Fruit fly (Drosophila melanogaster) whole organism, embryonic: ENCODE results near the gene Syx16.
A peak's percentile ranks its signal among the peaks of the same experiment; 100 is the strongest.

Experiments used
- Bteb2 ChIP-seq: fragments of 200-800 bp; sonication (Bioruptor generic); optimal IDR thresholded peaks from 2 replicates; lab custom pipeline; 2016; ENCODE audit warnings: missing biosample characterization, missing genetic modification characterization
- CG10366 ChIP-seq: fragments of 200-800 bp; sonication (Bioruptor generic); IDR thresholded peaks from 2 replicates; pipeline ENCODE4 v1.3.6; 2022; ENCODE audit warnings: missing biosample characterization, missing genetic modification characterization
- CG10431 ChIP-seq: fragments of 200-800 bp; sonication (Bioruptor generic); optimal IDR thresholded peaks from 3 replicates; lab custom pipeline; 2018; ENCODE audit warnings: missing biosample characterization, mild to moderate bottlenecking, missing genetic modification characterization
- CG11093 ChIP-seq: fragments of 200-800 bp; sonication (Bioruptor generic); IDR thresholded peaks from 3 replicates; pipeline ENCODE4 v1.3.6; 2022; ENCODE audit warnings: missing biosample characterization, missing genetic modification characterization
- CG11504 ChIP-seq: fragments of 200-800 bp; sonication (Bioruptor generic); optimal IDR thresholded peaks from 3 replicates; lab custom pipeline; 2019; ENCODE audit warnings: missing biosample characterization, mild to moderate bottlenecking, missing genetic modification characterization, moderate library complexity
- CG13424 ChIP-seq: fragments of 200-800 bp; sonication (Bioruptor generic); optimal IDR thresholded peaks from 2 replicates; lab custom pipeline; 2019; ENCODE audit warnings: missing biosample characterization, mild to moderate bottlenecking, missing genetic modification characterization, moderate library complexity
- CG14050 ChIP-seq: fragments of 200-800 bp; sonication (Bioruptor generic); IDR thresholded peaks from 3 replicates; pipeline ENCODE4 v1.3.6; 2022; ENCODE audit warnings: missing biosample characterization, missing genetic modification characterization
- CG15011 ChIP-seq: fragments of 200-800 bp; sonication (Bioruptor generic); optimal IDR thresholded peaks from 3 replicates; lab custom pipeline; 2018; ENCODE audit warnings: missing biosample characterization, mild to moderate bottlenecking, missing genetic modification characterization
- CG16813 ChIP-seq: fragments of 200-800 bp; sonication (Bioruptor generic); IDR thresholded peaks from 3 replicates; pipeline ENCODE4 v1.3.6; 2022; ENCODE audit warnings: missing biosample characterization, missing genetic modification characterization; ENCODE audit not compliant: partially characterized antibody
- CG17328 ChIP-seq: fragments of 200-800 bp; sonication (Bioruptor generic); IDR thresholded peaks from 2 replicates; pipeline ENCODE4 v1.3.6; 2022; ENCODE audit warnings: missing biosample characterization, missing genetic modification characterization
- CG18476 ChIP-seq: fragments of 200-800 bp; sonication (Bioruptor generic); optimal IDR thresholded peaks from 2 replicates; lab custom pipeline; 2016; ENCODE audit warnings: missing biosample characterization, mild to moderate bottlenecking, missing genetic modification characterization
- CG2129 ChIP-seq: fragments of 200-800 bp; sonication (Bioruptor generic); IDR thresholded peaks from 2 replicates; pipeline ENCODE4 v1.3.6; 2022; ENCODE audit warnings: missing biosample characterization, missing genetic modification characterization; ENCODE audit not compliant: partially characterized antibody
- CG2199 ChIP-seq: fragments of 200-800 bp; sonication (Bioruptor generic); IDR thresholded peaks from 3 replicates; pipeline ENCODE4 v1.3.6; 2022; ENCODE audit warnings: missing biosample characterization, missing genetic modification characterization
- CG3281 ChIP-seq: fragments of 200-800 bp; sonication (Bioruptor generic); optimal IDR thresholded peaks from 3 replicates; lab custom pipeline; 2017; ENCODE audit warnings: missing biosample characterization, mild to moderate bottlenecking, missing genetic modification characterization
- CG34224 ChIP-seq: fragments of 200-800 bp; sonication (Bioruptor generic); IDR thresholded peaks from 3 replicates; pipeline ENCODE4 v1.3.6; 2022; ENCODE audit warnings: missing biosample characterization, missing genetic modification characterization; ENCODE audit not compliant: partially characterized antibody
- CG4328 ChIP-seq: fragments of 200-800 bp; sonication (Bioruptor generic); optimal IDR thresholded peaks from 3 replicates; lab custom pipeline; 2017; ENCODE audit warnings: missing biosample characterization, missing genetic modification reagents, missing genetic modification characterization
- CG4424 ChIP-seq: fragments of 200-800 bp; sonication (Bioruptor generic); optimal IDR thresholded peaks from 3 replicates; lab custom pipeline; 2016; ENCODE audit warnings: missing biosample characterization, missing genetic modification characterization
- CG4820 ChIP-seq: fragments of 200-800 bp; sonication (Bioruptor generic); optimal IDR thresholded peaks from 3 replicates; lab custom pipeline; 2016; ENCODE audit warnings: missing biosample characterization, missing genetic modification characterization
- CG6175 ChIP-seq: fragments of 200-800 bp; sonication (Bioruptor generic); IDR thresholded peaks from 3 replicates; pipeline ENCODE4 v1.3.6; 2022; ENCODE audit warnings: missing biosample characterization, missing genetic modification characterization
- CG6791 ChIP-seq: fragments of 200-800 bp; sonication (Bioruptor generic); IDR thresholded peaks from 3 replicates; pipeline ENCODE4 v1.3.6; 2022; ENCODE audit warnings: missing biosample characterization, missing genetic modification characterization; ENCODE audit not compliant: partially characterized antibody
- CG7987 ChIP-seq: fragments of 200-800 bp; sonication (Bioruptor generic); optimal IDR thresholded peaks from 2 replicates; lab custom pipeline; 2018; ENCODE audit warnings: missing biosample characterization, mild to moderate bottlenecking, missing genetic modification characterization, moderate library complexity
- CG9609 ChIP-seq: fragments of 200-800 bp; sonication (Bioruptor generic); optimal IDR thresholded peaks from 3 replicates; lab custom pipeline; 2016; ENCODE audit warnings: missing biosample characterization, missing genetic modification characterization
- CG9797 ChIP-seq: fragments of 200-800 bp; sonication (Bioruptor generic); optimal IDR thresholded peaks from 3 replicates; lab custom pipeline; 2018; ENCODE audit warnings: missing biosample characterization, mild to moderate bottlenecking, missing genetic modification characterization
- Dll ChIP-seq: fragments of 200-800 bp; sonication (Bioruptor generic); IDR thresholded peaks from 4 replicates; pipeline ENCODE4 v1.3.6; 2022; ENCODE audit warnings: missing biosample characterization, missing genetic modification characterization; ENCODE audit not compliant: partially characterized antibody
- Doc3 ChIP-seq: fragments of 200-800 bp; sonication (Bioruptor generic); IDR thresholded peaks from 3 replicates; pipeline ENCODE4 v1.3.6; 2022; ENCODE audit warnings: missing biosample characterization, missing genetic modification characterization; ENCODE audit not compliant: partially characterized antibody
- Dp ChIP-seq: fragments of 200-800 bp; sonication (Bioruptor generic); optimal IDR thresholded peaks from 2 replicates; lab custom pipeline; 2018; ENCODE audit warnings: missing biosample characterization, mild to moderate bottlenecking, missing genetic modification characterization, moderate library complexity
- HLH54F ChIP-seq: fragments of 200-800 bp; sonication (Bioruptor generic); optimal IDR thresholded peaks from 3 replicates; lab custom pipeline; 2016; ENCODE audit warnings: missing biosample characterization, missing genetic modification characterization
- Hmx ChIP-seq: fragments of 200-800 bp; sonication (Bioruptor generic); optimal IDR thresholded peaks from 2 replicates; lab custom pipeline; 2016; ENCODE audit warnings: missing biosample characterization, missing genetic modification characterization
- Jarid2 ChIP-seq: fragments of 200-800 bp; sonication (Bioruptor generic); optimal IDR thresholded peaks from 3 replicates; lab custom pipeline; 2017; ENCODE audit warnings: mild to moderate bottlenecking, missing biosample characterization, missing genetic modification reagents, missing genetic modification characterization
- Nf-YB ChIP-seq: fragments of 200-800 bp; sonication (Bioruptor generic); optimal IDR thresholded peaks from 3 replicates; lab custom pipeline; 2019; ENCODE audit warnings: missing biosample characterization, mild to moderate bottlenecking, missing genetic modification characterization, moderate library complexity
- Stat92E ChIP-seq, 3 experiments: fragments of >200 bp in 2 of 3; fragments of 200-800 bp in 1 of 3; sonication (Bioruptor generic) in 1 of 3; optimal IDR thresholded peaks; 2 replicates each; lab custom pipeline; 2017 to 2019; ENCODE audit warnings: missing biosample characterization in 3 of 3, missing genetic modification characterization in 3 of 3, mild to moderate bottlenecking in 1 of 3, moderate library complexity in 1 of 3
- cad ChIP-seq: fragments of >200 bp; optimal IDR thresholded peaks from 2 replicates; lab custom pipeline; 2017; ENCODE audit warnings: missing biosample characterization, missing genetic modification characterization
- cas ChIP-seq: fragments of 200-800 bp; sonication (Bioruptor generic); IDR thresholded peaks from 2 replicates; pipeline ENCODE4 v1.3.6; 2022; ENCODE audit warnings: missing biosample characterization, missing genetic modification characterization
- chif ChIP-seq, 2 experiments: fragments of 200-800 bp; sonication (Bioruptor generic); optimal IDR thresholded peaks; 3 replicates each; lab custom pipeline; 2016; ENCODE audit warnings: missing biosample characterization in 2 of 2, missing genetic modification characterization in 2 of 2
- dimm ChIP-seq: fragments of 200-800 bp; sonication (Bioruptor generic); IDR thresholded peaks from 2 replicates; pipeline ENCODE4 v1.3.6; 2022; ENCODE audit warnings: missing biosample characterization, missing genetic modification characterization
- hb ChIP-seq: fragments of 200-800 bp; sonication (Bioruptor generic); IDR thresholded peaks from 3 replicates; pipeline ENCODE4 v1.3.6; 2022; ENCODE audit warnings: missing biosample characterization, missing genetic modification characterization; ENCODE audit not compliant: partially characterized antibody
- her ChIP-seq: fragments of 200-800 bp; sonication (Bioruptor generic); optimal IDR thresholded peaks from 2 replicates; lab custom pipeline; 2016; ENCODE audit warnings: missing biosample characterization, missing genetic modification characterization
- hth ChIP-seq: fragments of >200 bp; optimal IDR thresholded peaks from 2 replicates; lab custom pipeline; 2017; ENCODE audit warnings: inconsistent platforms
- jumu ChIP-seq: fragments of 200-800 bp; sonication (Bioruptor generic); optimal IDR thresholded peaks from 3 replicates; lab custom pipeline; 2016; ENCODE audit warnings: missing biosample characterization, missing genetic modification characterization
- lola ChIP-seq, 3 experiments: fragments of >200 bp in 2 of 3; fragments of 200-800 bp in 1 of 3; sonication (Bioruptor generic) in 1 of 3; optimal IDR thresholded peaks; 2 replicates each; lab custom pipeline; 2017 to 2019; ENCODE audit warnings: missing biosample characterization in 3 of 3, missing genetic modification characterization in 3 of 3, mild to moderate bottlenecking in 1 of 3, moderate library complexity in 1 of 3
- nmo ChIP-seq: fragments of 200-800 bp; sonication (Bioruptor generic); optimal IDR thresholded peaks from 2 replicates; lab custom pipeline; 2018; ENCODE audit warnings: missing biosample characterization, mild to moderate bottlenecking, missing genetic modification characterization, moderate library complexity
- pum ChIP-seq: fragments of 200-800 bp; sonication (Bioruptor generic); optimal IDR thresholded peaks from 2 replicates; lab custom pipeline; 2016; ENCODE audit warnings: missing biosample characterization, missing genetic modification characterization
- pzg ChIP-seq: fragments of 200-800 bp; sonication (Bioruptor generic); optimal IDR thresholded peaks from 3 replicates; lab custom pipeline; 2018; ENCODE audit warnings: missing biosample characterization, mild to moderate bottlenecking, missing genetic modification characterization, moderate library complexity
- ro ChIP-seq: fragments of 200-800 bp; sonication (Bioruptor generic); IDR thresholded peaks from 2 replicates; pipeline ENCODE4 v1.3.6; 2022; ENCODE audit warnings: missing biosample characterization, missing genetic modification characterization
- scrt ChIP-seq: fragments of 200-800 bp; sonication (Bioruptor generic); optimal IDR thresholded peaks from 2 replicates; lab custom pipeline; 2018; ENCODE audit warnings: missing biosample characterization, mild to moderate bottlenecking, missing genetic modification characterization, moderate library complexity
- sens ChIP-seq: fragments of 200-800 bp; sonication (Bioruptor generic); peaks from one replicate; lab custom pipeline; 2016; ENCODE audit warnings: missing biosample characterization, missing genetic modification characterization
- sim ChIP-seq: fragments of 200-800 bp; sonication (Bioruptor generic); IDR thresholded peaks from 2 replicates; pipeline ENCODE4 v1.3.6; 2022; ENCODE audit warnings: missing biosample characterization, missing genetic modification characterization
- sna ChIP-seq: fragments of 200-800 bp; sonication (Bioruptor generic); IDR thresholded peaks from 2 replicates; pipeline ENCODE4 v1.3.6; 2022; ENCODE audit warnings: missing biosample characterization, missing genetic modification characterization; ENCODE audit not compliant: partially characterized antibody
- vnd ChIP-seq: fragments of 200-800 bp; sonication (Bioruptor generic); IDR thresholded peaks from 3 replicates; pipeline ENCODE4 v1.3.6; 2022; ENCODE audit warnings: missing biosample characterization, missing genetic modification characterization; ENCODE audit not compliant: partially characterized antibody
- wek ChIP-seq: fragments of 200-800 bp; sonication (Bioruptor generic); optimal IDR thresholded peaks from 3 replicates; lab custom pipeline; 2018; ENCODE audit warnings: missing biosample characterization, mild to moderate bottlenecking, missing genetic modification characterization, moderate library complexity

Syx16 gene

DNA sequence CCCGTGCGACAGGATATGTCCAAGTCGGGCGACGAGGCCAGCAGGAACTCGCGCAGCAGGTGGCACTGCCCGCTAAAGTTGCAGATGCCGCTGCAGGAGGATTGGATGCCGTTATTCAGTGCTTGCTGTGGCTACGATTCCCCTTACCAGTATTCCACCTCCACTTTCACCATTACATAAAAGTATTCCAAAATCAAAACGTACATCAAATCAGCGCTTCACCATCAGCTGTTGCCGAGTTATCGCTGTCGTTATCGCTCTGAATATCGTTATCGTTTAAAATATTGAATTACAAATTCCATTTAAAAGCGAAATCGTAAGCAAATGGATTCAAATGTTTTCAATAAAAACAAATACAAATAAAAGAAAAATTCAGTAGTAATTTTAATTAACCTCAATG lies 33.3 kb upstream of the Syx16 start, which contains the start of gene CG15456 (continued):
- no peak for TF ChIP-seq CG11093 (GFP tag; lab: Robert Waterston, UW)
- TF ChIP-seq lola (GFP tag; optimal IDR thresholded peaks at IDR 0.05; lab: Kevin White, UChicago), result no peak
- no peak for TF ChIP-seq her (GFP tag; lab: Kevin White, UChicago)
- TF ChIP-seq CG10431, result no peak
- no peak for TF ChIP-seq scrt
- no peak for TF ChIP-seq hb (GFP tag; lab: Robert Waterston, UW)
- TF ChIP-seq CG10366 (GFP tag; lab: Robert Waterston, UW), result no peak
- no peak for TF ChIP-seq sim (GFP tag; lab: Robert Waterston, UW)
- TF ChIP-seq CG3281, result no peak
- TF ChIP-seq pzg (GFP tag; lab: Kevin White, UChicago), result peak; percentile 15
- TF ChIP-seq CG2129, result no peak
- peak; percentile 78 for TF ChIP-seq sens (GFP tag; lab: Kevin White, UChicago)
- TF ChIP-seq CG4328, result no peak
- peak; percentile 52; the same call in 1 of the 3 replicates for TF ChIP-seq CG6791 (GFP tag; lab: Robert Waterston, UW)
- no peak for TF ChIP-seq chif (GFP tag; optimal IDR thresholded peaks at IDR 0.05; lab: Kevin White, UChicago)
- TF ChIP-seq CG13424, result no peak
- TF ChIP-seq Stat92E (GFP tag; optimal IDR thresholded peaks at IDR 0.05; lab: Kevin White, UChicago), result no peak
- no peak for TF ChIP-seq CG9609 (GFP tag; lab: Kevin White, UChicago)
- TF ChIP-seq sna, result peak; percentile 41
- TF ChIP-seq vnd (GFP tag; lab: Robert Waterston, UW), result peak; percentile 59; the same call in 2 of the 3 replicates
- no peak for TF ChIP-seq CG17328 (GFP tag; lab: Robert Waterston, UW)
- no peak for TF ChIP-seq Doc3 (GFP tag; lab: Robert Waterston, UW)
- no peak for TF ChIP-seq Nf-YB
- no peak for TF ChIP-seq CG2199 (GFP tag; lab: Robert Waterston, UW)
- peak; percentile 56; the same call in 3 of the 4 replicates for TF ChIP-seq Dll (GFP tag; lab: Robert Waterston, UW)
- TF ChIP-seq CG15011 (GFP tag; lab: Kevin White, UChicago), result no peak
- TF ChIP-seq HLH54F, result no peak
- no peak for TF ChIP-seq CG14050 (GFP tag; lab: Robert Waterston, UW)
- peak; percentile 87 for TF ChIP-seq CG34224 (GFP tag; lab: Robert Waterston, UW)
- TF ChIP-seq wek, result no peak
- no peak for TF ChIP-seq ro (GFP tag; lab: Robert Waterston, UW)
- TF ChIP-seq cas (GFP tag; lab: Robert Waterston, UW), result no peak
- TF ChIP-seq CG7987 (GFP tag; lab: Kevin White, UChicago), result no peak
- TF ChIP-seq pum (GFP tag; lab: Kevin White, UChicago), result no peak
- TF ChIP-seq Jarid2 (GFP tag; lab: Kevin White, UChicago), result no peak
- TF ChIP-seq hth (lab: Kevin White, UChicago), result no peak
- TF ChIP-seq CG4424, result no peak
- no peak for TF ChIP-seq jumu (GFP tag; lab: Kevin White, UChicago)
- TF ChIP-seq CG16813 (GFP tag; lab: Robert Waterston, UW), result peak; percentile 64
- peak; percentile 82 for TF ChIP-seq Dp (GFP tag; lab: Kevin White, UChicago)
- no peak for TF ChIP-seq Bteb2 (GFP tag; lab: Kevin White, UChicago)
- TF ChIP-seq CG9797, result no peak
- no peak for TF ChIP-seq CG6175 (GFP tag; lab: Robert Waterston, UW)
- no peak for TF ChIP-seq CG4820 (GFP tag; lab: Kevin White, UChicago)
- no peak for TF ChIP-seq Hmx (GFP tag; lab: Kevin White, UChicago)
- no peak for TF ChIP-seq cad
- no peak for TF ChIP-seq dimm
- TF ChIP-seq CG18476 (GFP tag; lab: Kevin White, UChicago), result no peak
- TF ChIP-seq nmo, result no peak
- TF ChIP-seq CG11504, result no peak
